Fruit fly (Drosophila melanogaster) whole organism, embryonic: ENCODE data around the gene RpS30.

ENCODE experiments used
- CG11247 ChIP-seq: fragments of 200-800 bp; sonication (Bioruptor generic); IDR thresholded peaks from 2 replicates; pipeline ENCODE4 v1.3.6; 2022; ENCODE audit warnings: missing biosample characterization, missing genetic modification characterization
- CG12299 ChIP-seq: fragments of 200-800 bp; sonication (Bioruptor generic); optimal IDR thresholded peaks from 2 replicates; lab custom pipeline; 2018; ENCODE audit warnings: missing biosample characterization, mild to moderate bottlenecking, missing genetic modification characterization
- CG12659 ChIP-seq: fragments of 200-800 bp; sonication (Bioruptor generic); optimal IDR thresholded peaks from 3 replicates; lab custom pipeline; 2017; ENCODE audit warnings: mild to moderate bottlenecking, missing biosample characterization, missing genetic modification reagents, missing genetic modification characterization
- CG13123 ChIP-seq: fragments of 200-800 bp; sonication (Bioruptor generic); optimal IDR thresholded peaks from 2 replicates; lab custom pipeline; 2016; ENCODE audit warnings: missing biosample characterization, missing genetic modification characterization
- CG13287 ChIP-seq: fragments of 200-800 bp; sonication (Bioruptor generic); IDR thresholded peaks from 2 replicates; pipeline ENCODE4 v1.3.6; 2022; ENCODE audit warnings: missing biosample characterization, missing genetic modification characterization; ENCODE audit not compliant: partially characterized antibody
- CG14050 ChIP-seq: fragments of 200-800 bp; sonication (Bioruptor generic); IDR thresholded peaks from 3 replicates; pipeline ENCODE4 v1.3.6; 2022; ENCODE audit warnings: missing biosample characterization, missing genetic modification characterization
- CG15011 ChIP-seq: fragments of 200-800 bp; sonication (Bioruptor generic); optimal IDR thresholded peaks from 3 replicates; lab custom pipeline; 2018; ENCODE audit warnings: missing biosample characterization, mild to moderate bottlenecking, missing genetic modification characterization
- CG1602 ChIP-seq: fragments of 200-800 bp; sonication (Bioruptor generic); optimal IDR thresholded peaks from 3 replicates; lab custom pipeline; 2016; ENCODE audit warnings: missing biosample characterization, missing genetic modification characterization
- CG1603 ChIP-seq: fragments of 200-800 bp; sonication (Bioruptor generic); optimal IDR thresholded peaks from 2 replicates; lab custom pipeline; 2019; ENCODE audit warnings: missing biosample characterization, mild to moderate bottlenecking, missing genetic modification characterization, moderate library complexity
- CG17385 ChIP-seq: fragments of 200-800 bp; sonication (Bioruptor generic); optimal IDR thresholded peaks from 3 replicates; lab custom pipeline; 2018; ENCODE audit warnings: missing biosample characterization, mild to moderate bottlenecking, missing genetic modification characterization
- CG17612 ChIP-seq: fragments of 200-800 bp; sonication (Bioruptor generic); IDR thresholded peaks from 2 replicates; pipeline ENCODE4 v1.3.6; 2022; ENCODE audit warnings: missing biosample characterization, missing genetic modification characterization
- CG18476 ChIP-seq: fragments of 200-800 bp; sonication (Bioruptor generic); optimal IDR thresholded peaks from 2 replicates; lab custom pipeline; 2016; ENCODE audit warnings: missing biosample characterization, mild to moderate bottlenecking, missing genetic modification characterization
- CG2199 ChIP-seq: fragments of 200-800 bp; sonication (Bioruptor generic); IDR thresholded peaks from 3 replicates; pipeline ENCODE4 v1.3.6; 2022; ENCODE audit warnings: missing biosample characterization, missing genetic modification characterization
- CG2889 ChIP-seq: fragments of 200-800 bp; sonication (Bioruptor generic); IDR thresholded peaks from 3 replicates; pipeline ENCODE4 v1.3.6; 2022; ENCODE audit warnings: missing biosample characterization, missing genetic modification characterization
- CG4360 ChIP-seq: fragments of 200-800 bp; sonication (Bioruptor generic); IDR thresholded peaks from 2 replicates; pipeline ENCODE4 v1.3.6; 2022; ENCODE audit warnings: missing biosample characterization, missing genetic modification characterization
- CG5180 ChIP-seq: fragments of 200-800 bp; sonication (Bioruptor generic); optimal IDR thresholded peaks from 3 replicates; lab custom pipeline; 2017; ENCODE audit warnings: missing biosample characterization, missing genetic modification characterization, mild to moderate bottlenecking, moderate library complexity, missing genetic modification reagents
- CG6683 ChIP-seq: fragments of 200-800 bp; sonication (Bioruptor generic); optimal IDR thresholded peaks from 2 replicates; lab custom pipeline; 2017; ENCODE audit warnings: missing biosample characterization, mild to moderate bottlenecking, missing genetic modification characterization, missing genetic modification reagents
- CG9797 ChIP-seq: fragments of 200-800 bp; sonication (Bioruptor generic); optimal IDR thresholded peaks from 3 replicates; lab custom pipeline; 2018; ENCODE audit warnings: missing biosample characterization, mild to moderate bottlenecking, missing genetic modification characterization
- Dbx ChIP-seq: fragments of 200-800 bp; sonication (Bioruptor generic); IDR thresholded peaks from 3 replicates; pipeline ENCODE4 v1.3.6; 2022; ENCODE audit warnings: missing biosample characterization, missing genetic modification characterization
- ERR ChIP-seq: fragments of 200-800 bp; sonication (Bioruptor generic); optimal IDR thresholded peaks from 2 replicates; lab custom pipeline; 2016; ENCODE audit warnings: missing biosample characterization, missing genetic modification characterization
- HLH54F ChIP-seq: fragments of 200-800 bp; sonication (Bioruptor generic); optimal IDR thresholded peaks from 3 replicates; lab custom pipeline; 2016; ENCODE audit warnings: missing biosample characterization, missing genetic modification characterization
- Kr ChIP-seq: fragments of 200-800 bp; sonication (Bioruptor generic); optimal IDR thresholded peaks from 2 replicates; lab custom pipeline; 2017; ENCODE audit warnings: missing biosample characterization, mild to moderate bottlenecking, missing genetic modification characterization
- Nf-YA ChIP-seq: fragments of 200-800 bp; sonication (Bioruptor generic); IDR thresholded peaks from 2 replicates; pipeline ENCODE4 v1.3.6; 2022; ENCODE audit warnings: missing biosample characterization, missing genetic modification characterization
- Oli ChIP-seq: fragments of 200-800 bp; sonication (Bioruptor generic); optimal IDR thresholded peaks from 2 replicates; lab custom pipeline; 2018; ENCODE audit warnings: missing biosample characterization, mild to moderate bottlenecking, missing genetic modification characterization, moderate library complexity
- PHDP ChIP-seq: fragments of 200-800 bp; sonication (Bioruptor generic); optimal IDR thresholded peaks from 3 replicates; lab custom pipeline; 2018; ENCODE audit warnings: missing biosample characterization, mild to moderate bottlenecking, missing genetic modification characterization, moderate library complexity
- bab2 ChIP-seq: fragments of 200-800 bp; sonication (Bioruptor generic); optimal IDR thresholded peaks from 2 replicates; lab custom pipeline; 2016; ENCODE audit warnings: missing biosample characterization, missing genetic modification characterization
- bowl ChIP-seq: fragments of 200-800 bp; sonication (Bioruptor generic); IDR thresholded peaks from 2 replicates; pipeline ENCODE4 v1.3.6; 2022; ENCODE audit warnings: missing biosample characterization, missing genetic modification characterization
- cato ChIP-seq: fragments of 200-800 bp; sonication (Bioruptor generic); optimal IDR thresholded peaks from 2 replicates; lab custom pipeline; 2016; ENCODE audit warnings: missing biosample characterization, missing genetic modification characterization, borderline replicate concordance
- corto ChIP-seq: fragments of 200-800 bp; sonication (Bioruptor generic); optimal IDR thresholded peaks from 2 replicates; lab custom pipeline; 2016; ENCODE audit warnings: missing biosample characterization, mild to moderate bottlenecking, missing genetic modification characterization, moderate library complexity
- dimm ChIP-seq: fragments of 200-800 bp; sonication (Bioruptor generic); IDR thresholded peaks from 2 replicates; pipeline ENCODE4 v1.3.6; 2022; ENCODE audit warnings: missing biosample characterization, missing genetic modification characterization
- dmrt11E ChIP-seq: fragments of 200-800 bp; sonication (Bioruptor generic); optimal IDR thresholded peaks from 3 replicates; lab custom pipeline; 2018; ENCODE audit warnings: missing biosample characterization, mild to moderate bottlenecking, missing genetic modification characterization, moderate library complexity
- dysf ChIP-seq: fragments of 200-800 bp; sonication (Bioruptor generic); IDR thresholded peaks from 3 replicates; pipeline ENCODE4 v1.3.6; 2022; ENCODE audit warnings: missing biosample characterization, missing genetic modification characterization
- esg ChIP-seq: fragments of 200-800 bp; sonication (Bioruptor generic); conservative IDR thresholded peaks from 2 replicates; pipeline ENCODE4 v1.3.6; 2022; ENCODE audit warnings: missing biosample characterization, missing genetic modification characterization
- exex ChIP-seq: fragments of 200-800 bp; sonication (Bioruptor generic); optimal IDR thresholded peaks from 4 replicates; lab custom pipeline; 2018; ENCODE audit warnings: missing biosample characterization, mild to moderate bottlenecking, missing genetic modification characterization, moderate library complexity
- gro ChIP-seq: fragments of 200-800 bp; sonication (Bioruptor generic); optimal IDR thresholded peaks from 2 replicates; lab custom pipeline; 2016; ENCODE audit warnings: missing biosample characterization, missing genetic modification characterization
- inv ChIP-seq: fragments of 200-800 bp; sonication (Bioruptor generic); IDR thresholded peaks from 2 replicates; pipeline ENCODE4 v1.3.6; 2022; ENCODE audit warnings: missing biosample characterization, missing genetic modification characterization; ENCODE audit not compliant: partially characterized antibody
- jumu ChIP-seq: fragments of 200-800 bp; sonication (Bioruptor generic); optimal IDR thresholded peaks from 3 replicates; lab custom pipeline; 2016; ENCODE audit warnings: missing biosample characterization, missing genetic modification characterization
- knrl ChIP-seq: fragments of 200-800 bp; sonication (Bioruptor generic); IDR thresholded peaks from 3 replicates; pipeline ENCODE4 v1.3.6; 2022; ENCODE audit warnings: missing biosample characterization, missing genetic modification characterization; ENCODE audit not compliant: partially characterized antibody
- lbe ChIP-seq: fragments of 200-800 bp; sonication (Bioruptor generic); optimal IDR thresholded peaks from 2 replicates; lab custom pipeline; 2016; ENCODE audit warnings: missing biosample characterization, mild to moderate bottlenecking, missing genetic modification characterization
- nerfin-1 ChIP-seq: fragments of 200-800 bp; sonication (Bioruptor generic); optimal IDR thresholded peaks from 3 replicates; lab custom pipeline; 2019; ENCODE audit warnings: missing biosample characterization, mild to moderate bottlenecking, missing genetic modification characterization, moderate library complexity
- nmo ChIP-seq: fragments of 200-800 bp; sonication (Bioruptor generic); optimal IDR thresholded peaks from 2 replicates; lab custom pipeline; 2018; ENCODE audit warnings: missing biosample characterization, mild to moderate bottlenecking, missing genetic modification characterization, moderate library complexity
- phol ChIP-seq: fragments of 200-800 bp; sonication (Bioruptor generic); optimal IDR thresholded peaks from 3 replicates; lab custom pipeline; 2018; ENCODE audit warnings: missing biosample characterization, mild to moderate bottlenecking, missing genetic modification characterization, moderate library complexity
- rib ChIP-seq: fragments of 200-800 bp; sonication (Bioruptor generic); IDR thresholded peaks from 2 replicates; pipeline ENCODE4 v1.3.6; 2022; ENCODE audit warnings: missing biosample characterization, missing genetic modification characterization
- sc ChIP-seq, 3 experiments: fragments of >200 bp in 2 of 3; fragments of 200-800 bp in 1 of 3; sonication (Bioruptor generic) in 1 of 3; optimal IDR thresholded peaks; 2 replicates in 2 of 3; 3 replicates in 1 of 3; lab custom pipeline; 2017; ENCODE audit warnings: mild to moderate bottlenecking in 1 of 3, missing biosample characterization in 1 of 3, missing genetic modification characterization in 1 of 3, missing genetic modification reagents in 1 of 3
- scrt ChIP-seq: fragments of 200-800 bp; sonication (Bioruptor generic); optimal IDR thresholded peaks from 2 replicates; lab custom pipeline; 2018; ENCODE audit warnings: missing biosample characterization, mild to moderate bottlenecking, missing genetic modification characterization, moderate library complexity
- tgo ChIP-seq: fragments of 200-800 bp; sonication (Bioruptor generic); IDR thresholded peaks from 3 replicates; pipeline ENCODE4 v1.3.6; 2022; ENCODE audit warnings: missing biosample characterization, missing genetic modification characterization
- tup ChIP-seq: fragments of 200-800 bp; sonication (Bioruptor generic); optimal IDR thresholded peaks from 2 replicates; lab custom pipeline; 2016; ENCODE audit warnings: missing biosample characterization, mild to moderate bottlenecking, missing genetic modification characterization, moderate library complexity
- vvl ChIP-seq: fragments of 200-800 bp; sonication (Bioruptor generic); IDR thresholded peaks from 2 replicates; pipeline ENCODE4 v1.3.6; 2022; ENCODE audit warnings: missing biosample characterization, missing genetic modification characterization
- zf30C ChIP-seq: fragments of 200-800 bp; sonication (Bioruptor generic); optimal IDR thresholded peaks from 3 replicates; lab custom pipeline; 2018; ENCODE audit warnings: missing biosample characterization, mild to moderate bottlenecking, missing genetic modification characterization

RpS30 gene

dm6 chr3R:20830153-20830695 lies 20.1 kb upstream of the RpS30 start, which contains the start of gene Adss (continued):
- no peak for TF ChIP-seq CG6683 (GFP tag; lab: Kevin White, UChicago)
- peak; percentile 43 for TF ChIP-seq CG1603 (tag; lab: Kevin White, UChicago)
- peak; percentile 61 for TF ChIP-seq CG5180 (GFP tag; lab: Kevin White, UChicago)
- no peak for TF ChIP-seq dmrt11E (tag; lab: Kevin White, UChicago)
- TF ChIP-seq jumu = no peak
- no peak for TF ChIP-seq CG2199 (GFP tag; lab: Robert Waterston, UW)
- no peak for TF ChIP-seq CG12299 (tag; lab: Kevin White, UChicago)
- TF ChIP-seq CG17385 (GFP tag; lab: Kevin White, UChicago) = peak; percentile 43
- TF ChIP-seq CG9797 (GFP tag; lab: Kevin White, UChicago) = peak; percentile 89
- no peak for TF ChIP-seq cato (GFP tag; lab: Kevin White, UChicago)
- no peak for TF ChIP-seq sc (optimal IDR thresholded peaks at IDR 0.05; lab: Kevin White, UChicago)
- peak; percentile 15 for TF ChIP-seq sc (GFP tag; optimal IDR thresholded peaks at IDR 0.05; lab: Kevin White, UChicago)
- no peak; the same call in 1 of the 2 replicates for TF ChIP-seq CG13287
- TF ChIP-seq bab2 (GFP tag; lab: Kevin White, UChicago) = no peak
- peak; percentile 52; the same call in 1 of the 2 replicates for TF ChIP-seq rib (GFP tag; lab: Robert Waterston, UW)
- peak; percentile 48 for TF ChIP-seq phol (tag; lab: Kevin White, UChicago)
- TF ChIP-seq CG4360 (GFP tag; lab: Robert Waterston, UW) = peak; percentile 25; the same call in 1 of the 2 replicates
- no peak for TF ChIP-seq CG14050 (GFP tag; lab: Robert Waterston, UW)
- no peak for TF ChIP-seq CG13123
- no peak for TF ChIP-seq CG15011 (GFP tag; lab: Kevin White, UChicago)
- no peak for TF ChIP-seq corto (GFP tag; lab: Kevin White, UChicago)
- peak; percentile 54; the same call in 1 of the 2 replicates for TF ChIP-seq bowl (GFP tag; lab: Robert Waterston, UW)
- TF ChIP-seq CG1602 (GFP tag; lab: Kevin White, UChicago) = no peak
- TF ChIP-seq CG11247 (GFP tag; lab: Robert Waterston, UW) = peak; percentile 30; the same call in 1 of the 2 replicates
- TF ChIP-seq tgo (GFP tag; lab: Robert Waterston, UW) = no peak
- TF ChIP-seq knrl = peak; percentile 31; the same call in 1 of the 3 replicates
- no peak for TF ChIP-seq Oli
- no peak for TF ChIP-seq dimm (GFP tag; lab: Robert Waterston, UW)
- TF ChIP-seq CG17612 (GFP tag; lab: Robert Waterston, UW) = no peak
- peak; percentile 5 for TF ChIP-seq tup (GFP tag; lab: Kevin White, UChicago)
- peak; percentile 77; the same call in 2 of the 3 replicates for TF ChIP-seq Dbx (GFP tag; lab: Robert Waterston, UW)
- no peak for TF ChIP-seq lbe
- peak; percentile 51 for TF ChIP-seq gro (GFP tag; lab: Kevin White, UChicago)
- TF ChIP-seq esg = no peak
- no peak for TF ChIP-seq Nf-YA
- TF ChIP-seq HLH54F = no peak
- TF ChIP-seq Kr (GFP tag; lab: Kevin White, UChicago) = no peak
- peak; percentile 11; the same call in 1 of the 2 replicates for TF ChIP-seq inv
- peak; percentile 41; the same call in 1 of the 2 replicates for TF ChIP-seq vvl (GFP tag; lab: Robert Waterston, UW)
- TF ChIP-seq CG2889 (GFP tag; lab: Robert Waterston, UW) = 0 out of 3 replicates have a peak, but pooled peaks have one; percentile 40
- no peak for TF ChIP-seq ERR (GFP tag; lab: Kevin White, UChicago)
- peak; percentile 29 for TF ChIP-seq nmo
- TF ChIP-seq zf30C (GFP tag; lab: Kevin White, UChicago) = no peak
- TF ChIP-seq dysf (GFP tag; lab: Robert Waterston, UW) = no peak
- no peak for TF ChIP-seq PHDP (tag; lab: Kevin White, UChicago)
- no peak for TF ChIP-seq exex (tag; lab: Kevin White, UChicago)
- TF ChIP-seq CG12659 (GFP tag; lab: Kevin White, UChicago) = peak; percentile 75
- TF ChIP-seq nerfin-1 (tag; lab: Kevin White, UChicago) = peak; percentile 12
- TF ChIP-seq CG18476 (GFP tag; lab: Kevin White, UChicago) = no peak
- TF ChIP-seq scrt = no peak
